Worm (Caenorhabditis elegans) whole organism, L4 larva: ENCODE measurements around the gene strm-1.

Experiments used
- T20F7.1 ChIP-seq: fragments of 200-800 bp; sonication (Bioruptor generic); optimal IDR thresholded peaks from 2 replicates; lab custom pipeline; 2018; ENCODE audit warnings: mild to moderate bottlenecking, missing genetic modification characterization, missing compliant biosample characterization
- Y48G9A.11 ChIP-seq: fragments of 200-800 bp; sonication (Bioruptor generic); IDR thresholded peaks from 2 replicates; pipeline ENCODE4 v1.3.6; 2022; ENCODE audit warnings: missing genetic modification reagents, missing genetic modification characterization, missing compliant biosample characterization
- ZK337.2 ChIP-seq: fragments of 200-800 bp; sonication (Bioruptor generic); IDR thresholded peaks from 2 replicates; pipeline ENCODE4 v1.3.6; 2022; ENCODE audit warnings: missing genetic modification reagents, missing genetic modification characterization, missing compliant biosample characterization
- aha-1 ChIP-seq: fragments of 150-350 bp; peaks from one replicate; lab custom pipeline; 2014; ENCODE audit warnings: missing biosample characterization, missing genetic modification characterization
- ama-1 ChIP-seq: fragments of 150-350 bp; optimal IDR thresholded peaks from 2 replicates; lab custom pipeline; 2014; ENCODE audit warnings: inconsistent platforms, mixed read lengths
- arid-1 ChIP-seq: fragments of 200-800 bp; sonication (Bioruptor generic); conservative IDR thresholded peaks from 2 replicates; pipeline ENCODE4 v1.3.6; 2022; ENCODE audit warnings: missing genetic modification reagents, missing genetic modification characterization, missing compliant biosample characterization
- ceh-20 ChIP-seq: fragments of 200-800 bp; sonication (Bioruptor generic); IDR thresholded peaks from 2 replicates; pipeline ENCODE4 v1.3.6; 2022; ENCODE audit warnings: missing genetic modification reagents, missing genetic modification characterization, missing compliant biosample characterization
- ceh-82 ChIP-seq: sonication (generic microtip); optimal IDR thresholded peaks from 2 replicates; lab custom pipeline; 2017; ENCODE audit warnings: missing biosample characterization, missing genetic modification characterization
- daf-16 ChIP-seq, 3 experiments: sonication (generic microtip); optimal IDR thresholded peaks; 2 replicates each; lab custom pipeline; 2016 to 2017; ENCODE audit warnings: missing genetic modification characterization in 3 of 3, missing genetic modification reagents in 3 of 3, mild to moderate bottlenecking in 2 of 3, missing compliant biosample characterization in 2 of 3, missing biosample characterization in 1 of 3, moderate library complexity in 1 of 3
- daf-19 ChIP-seq: fragments of 200-800 bp; sonication (Bioruptor generic); conservative IDR thresholded peaks from 2 replicates; pipeline ENCODE4 v1.3.6; 2022; ENCODE audit warnings: missing genetic modification characterization, missing compliant biosample characterization
- dmd-6 ChIP-seq: fragments of 200-800 bp; sonication (Bioruptor generic); IDR thresholded peaks from 2 replicates; pipeline ENCODE4 v1.3.6; 2022; ENCODE audit warnings: missing genetic modification reagents, missing genetic modification characterization, missing compliant biosample characterization
- dmd-9 ChIP-seq: fragments of 200-800 bp; sonication (Bioruptor generic); IDR thresholded peaks from 2 replicates; pipeline ENCODE4 v1.3.6; 2022; ENCODE audit warnings: missing genetic modification reagents, missing genetic modification characterization, missing compliant biosample characterization
- dpl-1 ChIP-seq: fragments of 150-350 bp; optimal IDR thresholded peaks from 2 replicates; lab custom pipeline; 2014; ENCODE audit warnings: missing biosample characterization, missing genetic modification reagents, missing genetic modification characterization
- duxl-1 ChIP-seq: sonication (generic microtip); optimal IDR thresholded peaks from 2 replicates; lab custom pipeline; 2016; ENCODE audit warnings: mild to moderate bottlenecking, missing genetic modification characterization, moderate library complexity, missing compliant biosample characterization; ENCODE audit not compliant: poor library complexity
- dve-1 ChIP-seq: sonication (generic microtip); optimal IDR thresholded peaks from 2 replicates; lab custom pipeline; 2017; ENCODE audit warnings: antibody characterized with exemption, mild to moderate bottlenecking, missing genetic modification characterization, missing compliant biosample characterization; ENCODE audit not compliant: insufficient read depth
- egl-43 ChIP-seq: fragments of 200-800 bp; sonication (Bioruptor generic); IDR thresholded peaks from 2 replicates; pipeline ENCODE4 v1.3.6; 2022; ENCODE audit warnings: missing genetic modification reagents, missing genetic modification characterization, missing compliant biosample characterization
- hlh-11 ChIP-seq: fragments of 200-800 bp; sonication (Bioruptor generic); optimal IDR thresholded peaks from 2 replicates; lab custom pipeline; 2018; ENCODE audit warnings: mild to moderate bottlenecking, missing genetic modification characterization, missing compliant biosample characterization
- hlh-30 ChIP-seq: sonication (generic microtip); optimal IDR thresholded peaks from 2 replicates; lab custom pipeline; 2017; ENCODE audit warnings: antibody characterized with exemption, mild to moderate bottlenecking, missing genetic modification characterization, missing compliant biosample characterization; ENCODE audit not compliant: insufficient read depth
- lin-13 ChIP-seq: fragments of 150-350 bp; optimal IDR thresholded peaks from 2 replicates; lab custom pipeline; 2014; ENCODE audit warnings: missing biosample characterization, missing genetic modification reagents, missing genetic modification characterization
- lin-15B ChIP-seq: fragments of 150-350 bp; sonication (generic microtip); optimal IDR thresholded peaks from 3 replicates; lab custom pipeline; 2014; ENCODE audit warnings: missing biosample characterization, missing genetic modification characterization
- lin-38 ChIP-seq: fragments of 200-800 bp; sonication (Bioruptor generic); IDR thresholded peaks from 2 replicates; pipeline ENCODE4 v1.3.6; 2022; ENCODE audit warnings: missing genetic modification reagents, missing genetic modification characterization, missing compliant biosample characterization
- lsy-2 ChIP-seq, 2 experiments: fragments of 150-350 bp in 1 of 2; sonication (generic microtip) in 1 of 2; optimal IDR thresholded peaks; 2 replicates each; lab custom pipeline; 2014 to 2017; ENCODE audit warnings: missing biosample characterization in 2 of 2, missing genetic modification characterization in 2 of 2
- mdl-1 ChIP-seq, 2 experiments: fragments of 150-350 bp in 1 of 2; sonication (generic microtip) in 1 of 2; optimal IDR thresholded peaks; 2 replicates each; lab custom pipeline; 2014 to 2017; ENCODE audit warnings: missing biosample characterization in 2 of 2, missing genetic modification characterization in 2 of 2
- mep-1 ChIP-seq: fragments of 150-350 bp; sonication (generic microtip); optimal IDR thresholded peaks from 3 replicates; lab custom pipeline; 2014; ENCODE audit warnings: missing biosample characterization, missing genetic modification characterization
- mxl-3 ChIP-seq: fragments of 200-800 bp; sonication (Bioruptor generic); optimal IDR thresholded peaks from 2 replicates; lab custom pipeline; 2018; ENCODE audit warnings: mild to moderate bottlenecking, missing genetic modification characterization, missing compliant biosample characterization
- nhr-102 ChIP-seq: sonication (generic microtip); optimal IDR thresholded peaks from 2 replicates; lab custom pipeline; 2016; ENCODE audit warnings: mild to moderate bottlenecking, missing genetic modification characterization, moderate library complexity, missing compliant biosample characterization
- nhr-111 ChIP-seq: fragments of 200-800 bp; sonication (Bioruptor generic); optimal IDR thresholded peaks from 2 replicates; lab custom pipeline; 2018; ENCODE audit warnings: mild to moderate bottlenecking, missing genetic modification characterization, missing compliant biosample characterization
- nhr-237 ChIP-seq: sonication (generic microtip); optimal IDR thresholded peaks from 2 replicates; lab custom pipeline; 2017; ENCODE audit warnings: missing biosample characterization, missing genetic modification characterization
- nhr-25 ChIP-seq: sonication (generic microtip); optimal IDR thresholded peaks from 2 replicates; lab custom pipeline; 2017; ENCODE audit warnings: missing genetic modification characterization, mild to moderate bottlenecking, missing compliant biosample characterization, antibody characterized with exemption, moderate library complexity, borderline replicate concordance; ENCODE audit not compliant: insufficient read depth
- nhr-28 ChIP-seq: fragments of 150-350 bp; optimal IDR thresholded peaks from 2 replicates; lab custom pipeline; 2014; ENCODE audit warnings: missing biosample characterization, missing genetic modification characterization
- nhr-48 ChIP-seq: sonication (generic microtip); optimal IDR thresholded peaks from 2 replicates; lab custom pipeline; 2016; ENCODE audit warnings: mild to moderate bottlenecking, missing genetic modification characterization, missing compliant biosample characterization
- nhr-77 ChIP-seq: fragments of 150-350 bp; optimal IDR thresholded peaks from 2 replicates; lab custom pipeline; 2014; ENCODE audit warnings: missing biosample characterization, missing genetic modification characterization
- pha-4 ChIP-seq, 2 experiments: fragments of 150-350 bp in 1 of 2; fragments of 200-800 bp in 1 of 2; sonication (Bioruptor generic) in 1 of 2; IDR thresholded peaks in 1 of 2; optimal IDR thresholded peaks in 1 of 2; 2 replicates each; pipeline versions ENCODE4 v1.3.6 to Lab custom; 2014 to 2022; ENCODE audit warnings: missing genetic modification characterization in 2 of 2, missing genetic modification reagents in 2 of 2, missing biosample characterization in 1 of 2, missing compliant biosample characterization in 1 of 2
- php-3 ChIP-seq: fragments of 200-800 bp; sonication (Bioruptor generic); IDR thresholded peaks from 2 replicates; pipeline ENCODE4 v1.3.6; 2022; ENCODE audit warnings: missing genetic modification reagents, missing genetic modification characterization, missing compliant biosample characterization
- pqm-1 ChIP-seq: sonication (generic microtip); optimal IDR thresholded peaks from 2 replicates; lab custom pipeline; 2017; ENCODE audit warnings: missing biosample characterization, missing genetic modification characterization
- rbr-2 ChIP-seq: sonication (generic microtip); optimal IDR thresholded peaks from 2 replicates; lab custom pipeline; 2016; ENCODE audit warnings: missing genotype, missing genetic modification characterization, missing compliant biosample characterization
- snpc-1.2 ChIP-seq: fragments of 200-800 bp; sonication (Bioruptor generic); IDR thresholded peaks from 2 replicates; pipeline ENCODE4 v1.3.6; 2022; ENCODE audit warnings: missing genetic modification reagents, missing genetic modification characterization, missing compliant biosample characterization
- snpc-4 ChIP-seq: fragments of 150-350 bp; optimal IDR thresholded peaks from 2 replicates; lab custom pipeline; 2014; ENCODE audit warnings: missing biosample characterization, missing genetic modification characterization
- unc-130 ChIP-seq: sonication (generic microtip); optimal IDR thresholded peaks from 2 replicates; lab custom pipeline; 2016; ENCODE audit warnings: missing genetic modification reagents, missing genetic modification characterization, missing compliant biosample characterization
- unc-62 ChIP-seq, 3 experiments: fragments of 150-350 bp in 1 of 3; sonication (generic microtip); optimal IDR thresholded peaks in 2 of 3; peaks in 1 of 3; 1 replicate in 1 of 3; 2 replicates in 2 of 3; lab custom pipeline; 2014 to 2017; ENCODE audit warnings: missing biosample characterization in 3 of 3, missing genetic modification characterization in 3 of 3, missing genetic modification reagents in 3 of 3, missing genotype in 1 of 3
- zip-2 ChIP-seq: fragments of 150-350 bp; optimal IDR thresholded peaks from 2 replicates; lab custom pipeline; 2014; ENCODE audit warnings: missing biosample characterization, missing genetic modification characterization

Gene strm-1

DNA sequence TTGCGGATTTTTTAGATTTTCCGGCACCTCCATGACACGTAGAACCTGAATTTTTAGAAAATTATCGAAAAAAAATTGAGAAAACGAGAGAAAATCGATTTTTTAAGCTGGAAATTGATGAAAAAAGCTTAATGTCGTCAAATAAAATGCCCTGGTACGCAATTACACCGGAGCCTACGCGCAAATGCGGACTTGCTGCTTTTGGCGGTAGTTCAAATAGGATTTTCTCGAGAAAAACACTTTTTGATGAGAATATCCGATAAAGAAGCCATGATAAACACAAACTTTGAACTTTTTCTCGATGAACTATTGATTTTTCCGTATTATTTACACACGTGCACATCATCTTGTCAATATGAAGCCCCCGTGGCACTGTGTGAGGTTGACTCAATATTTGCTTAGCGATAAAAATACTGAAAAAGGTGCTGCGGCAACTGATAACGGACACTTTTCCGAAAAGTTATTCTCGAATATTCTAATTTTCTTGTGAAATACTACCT is 16.3 kb downstream of the strm-1 start, which contains the start of the genes W04B5.5 and W04B5.3 (continued):
- TF ChIP-seq aha-1 (tag; lab: Kevin White, UChicago) (peak; percentile 62), lin-15B (tag; lab: Kevin White, UChicago) (no peak), nhr-48 (tag; lab: Kevin White, UChicago) (no peak), rbr-2 (tag; lab: Kevin White, UChicago) (no peak), dve-1 (peak; percentile 67), daf-19 (GFP tag; lab: Robert Waterston, UW) (no peak), unc-130 (no peak), hlh-11 (tag; lab: Kevin White, UChicago) (peak; percentile 57), hlh-30 (tag; lab: Kevin White, UChicago) (peak; percentile 41), lin-13 (GFP tag; lab: Kevin White, UChicago) (peak; percentile 34), duxl-1 (peak; percentile 38), ceh-82 (tag; lab: Kevin White, UChicago) (no peak), mxl-3 (GFP tag; lab: Kevin White, UChicago) (peak; percentile 20), ceh-20 (no peak), nhr-77 (no peak), dmd-9 (GFP tag; lab: Robert Waterston, UW) (no peak), ama-1 (lab: Kevin White, UChicago) (no peak), pha-4 (GFP tag; IDR thresholded peaks at IDR 0.05; lab: Robert Waterston, UW) (peak; percentile 60), pha-4 (tag; optimal IDR thresholded peaks at IDR 0.05; lab: Kevin White, UChicago) (no peak), nhr-25 (no peak), lsy-2 (tag; optimal IDR thresholded peaks at IDR 0.05; lab: Kevin White, UChicago) (peak in 1 of 2 experiments; percentile 62), nhr-111 (GFP tag; lab: Kevin White, UChicago) (no peak), T20F7.1 (no peak), snpc-4 (tag; lab: Kevin White, UChicago) (no peak), nhr-237 (tag; lab: Kevin White, UChicago) (no peak), mep-1 (tag; lab: Kevin White, UChicago) (peak; percentile 37), unc-62 (GFP tag; optimal IDR thresholded peaks at IDR 0.05 in 1 of 2; lab: Kevin White, UChicago) (peak in 1 of 2 experiments; percentile 63), unc-62 (tag; optimal IDR thresholded peaks at IDR 0.05; lab: Kevin White, UChicago) (no peak), dpl-1 (GFP tag; lab: Kevin White, UChicago) (peak; percentile 94), arid-1 (GFP tag; lab: Robert Waterston, UW) (no peak), pqm-1 (peak; percentile 80), ZK337.2 (GFP tag; lab: Robert Waterston, UW) (no peak), nhr-28 (tag; lab: Kevin White, UChicago) (peak; percentile 39), nhr-102 (no peak), Y48G9A.11 (GFP tag; lab: Robert Waterston, UW) (peak; percentile 62), zip-2 (tag; lab: Kevin White, UChicago) (no peak), mdl-1 (tag; optimal IDR thresholded peaks at IDR 0.05; lab: Kevin White, UChicago) (peak in 1 of 2 experiments; percentile 51), egl-43 (no peak), php-3 (0 out of 2 replicates have a peak, but pooled peaks have one; percentile 34), lin-38 (GFP tag; lab: Robert Waterston, UW) (peak; percentile 65), dmd-6 (GFP tag; lab: Robert Waterston, UW) (peak; percentile 59)

DNA sequence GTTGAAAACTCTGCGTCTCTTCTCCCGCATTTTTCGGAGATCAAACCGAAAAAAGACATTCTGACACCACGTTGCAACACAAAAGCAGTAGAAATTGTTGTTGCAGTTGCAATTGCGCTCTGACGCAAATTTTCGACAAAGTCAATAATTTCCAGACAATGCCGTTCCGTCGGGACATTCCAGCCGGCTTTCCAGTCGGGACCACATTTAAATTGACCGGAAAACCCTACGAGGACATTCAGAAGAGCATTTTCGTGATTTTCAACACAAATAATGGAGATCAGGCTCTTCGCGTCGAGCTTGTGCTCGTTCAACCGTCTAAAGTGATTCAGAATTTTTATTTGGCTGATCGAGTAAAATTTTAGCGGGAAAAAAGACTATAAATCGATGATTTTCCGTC is 17.1 kb downstream of the strm-1 start:
- no peak for TF ChIP-seq daf-19 (GFP tag; lab: Robert Waterston, UW)
- TF ChIP-seq snpc-1.2 (GFP tag; lab: Robert Waterston, UW): no peak
- no peak for TF ChIP-seq daf-16 (GFP tag; optimal IDR thresholded peaks at IDR 0.05; lab: Kevin White, UChicago)
- no peak for TF ChIP-seq daf-16 (tag; optimal IDR thresholded peaks at IDR 0.05; lab: Kevin White, UChicago)
- TF ChIP-seq aha-1 (tag; lab: Kevin White, UChicago): peak; percentile 76
